Fruit fly (Drosophila melanogaster) whole organism, embryonic: ENCODE results near the gene Targ1.

ENCODE experiments used
- BEAF-32 ChIP-seq: fragments of 200-800 bp; sonication (Bioruptor generic); optimal IDR thresholded peaks from 3 replicates; lab custom pipeline; 2017; ENCODE audit warnings: missing biosample characterization, missing genetic modification characterization, mild to moderate bottlenecking, moderate library complexity, missing genetic modification reagents
- CG10321 ChIP-seq: fragments of 200-800 bp; sonication (Bioruptor generic); IDR thresholded peaks from 2 replicates; pipeline ENCODE4 v1.3.6; 2022; ENCODE audit warnings: missing biosample characterization, missing genetic modification characterization
- CG11504 ChIP-seq: fragments of 200-800 bp; sonication (Bioruptor generic); optimal IDR thresholded peaks from 3 replicates; lab custom pipeline; 2019; ENCODE audit warnings: missing biosample characterization, mild to moderate bottlenecking, missing genetic modification characterization, moderate library complexity
- CG11695 ChIP-seq: fragments of 200-800 bp; sonication (Bioruptor generic); IDR thresholded peaks from 3 replicates; pipeline ENCODE4 v1.3.6; 2022; ENCODE audit warnings: missing biosample characterization, missing genetic modification characterization
- CG12769 ChIP-seq: fragments of 200-800 bp; sonication (Bioruptor generic); optimal IDR thresholded peaks from 2 replicates; lab custom pipeline; 2019; ENCODE audit warnings: missing biosample characterization, mild to moderate bottlenecking, missing genetic modification characterization, moderate library complexity
- CG13296 ChIP-seq: fragments of 200-800 bp; sonication (Bioruptor generic); optimal IDR thresholded peaks from 3 replicates; lab custom pipeline; 2018; ENCODE audit warnings: missing biosample characterization, mild to moderate bottlenecking, missing genetic modification characterization
- CG13894 ChIP-seq: fragments of 200-800 bp; sonication (Bioruptor generic); optimal IDR thresholded peaks from 3 replicates; lab custom pipeline; 2018; ENCODE audit warnings: missing biosample characterization, mild to moderate bottlenecking, missing genetic modification characterization, moderate library complexity
- CG14441 ChIP-seq: fragments of 200-800 bp; sonication (Bioruptor generic); IDR thresholded peaks from 2 replicates; pipeline ENCODE4 v1.3.6; 2022; ENCODE audit warnings: missing biosample characterization, missing genetic modification characterization
- CG15514 ChIP-seq: fragments of 200-800 bp; sonication (Bioruptor generic); optimal IDR thresholded peaks from 3 replicates; lab custom pipeline; 2017; ENCODE audit warnings: missing biosample characterization, missing genetic modification characterization, mild to moderate bottlenecking, moderate library complexity, missing genetic modification reagents
- CG1603 ChIP-seq: fragments of 200-800 bp; sonication (Bioruptor generic); optimal IDR thresholded peaks from 2 replicates; lab custom pipeline; 2019; ENCODE audit warnings: missing biosample characterization, mild to moderate bottlenecking, missing genetic modification characterization, moderate library complexity
- CG16815 ChIP-seq: fragments of 200-800 bp; sonication (Bioruptor generic); optimal IDR thresholded peaks from 3 replicates; lab custom pipeline; 2017; ENCODE audit warnings: missing biosample characterization, mild to moderate bottlenecking, missing genetic modification characterization
- CG2116 ChIP-seq: fragments of 200-800 bp; sonication (Bioruptor generic); optimal IDR thresholded peaks from 3 replicates; lab custom pipeline; 2018; ENCODE audit warnings: missing biosample characterization, mild to moderate bottlenecking, missing genetic modification characterization
- CG2199 ChIP-seq: fragments of 200-800 bp; sonication (Bioruptor generic); IDR thresholded peaks from 3 replicates; pipeline ENCODE4 v1.3.6; 2022; ENCODE audit warnings: missing biosample characterization, missing genetic modification characterization
- CG2678 ChIP-seq: fragments of 200-800 bp; sonication (Bioruptor generic); optimal IDR thresholded peaks from 3 replicates; lab custom pipeline; 2019; ENCODE audit warnings: missing biosample characterization, mild to moderate bottlenecking, missing genetic modification characterization, moderate library complexity
- CG3065 ChIP-seq: fragments of 200-800 bp; sonication (Bioruptor generic); optimal IDR thresholded peaks from 2 replicates; lab custom pipeline; 2016; ENCODE audit warnings: missing biosample characterization, missing genetic modification characterization
- CG3163 ChIP-seq: fragments of 200-800 bp; sonication (Bioruptor generic); optimal IDR thresholded peaks from 3 replicates; lab custom pipeline; 2016; ENCODE audit warnings: missing biosample characterization, missing genetic modification characterization
- CG32532 ChIP-seq: fragments of 200-800 bp; sonication (Bioruptor generic); IDR thresholded peaks from 2 replicates; pipeline ENCODE4 v1.3.6; 2022; ENCODE audit warnings: missing biosample characterization, missing genetic modification characterization
- CG34376 ChIP-seq: fragments of 200-800 bp; sonication (Bioruptor generic); optimal IDR thresholded peaks from 2 replicates; lab custom pipeline; 2018; ENCODE audit warnings: missing biosample characterization, mild to moderate bottlenecking, missing genetic modification characterization
- CG6254 ChIP-seq: fragments of 200-800 bp; sonication (Bioruptor generic); optimal IDR thresholded peaks from 3 replicates; lab custom pipeline; 2017; ENCODE audit warnings: mild to moderate bottlenecking, missing biosample characterization, missing genetic modification reagents, missing genetic modification characterization
- CG7987 ChIP-seq: fragments of 200-800 bp; sonication (Bioruptor generic); optimal IDR thresholded peaks from 2 replicates; lab custom pipeline; 2018; ENCODE audit warnings: missing biosample characterization, mild to moderate bottlenecking, missing genetic modification characterization, moderate library complexity
- CG8290 ChIP-seq, 3 experiments: fragments of 200-800 bp; sonication (Bioruptor generic); optimal IDR thresholded peaks; 2 replicates each; lab custom pipeline; 2016 to 2019; ENCODE audit warnings: missing biosample characterization in 3 of 3, missing genetic modification characterization in 3 of 3, mild to moderate bottlenecking in 2 of 3, moderate library complexity in 1 of 3
- CG8359 ChIP-seq: fragments of 200-800 bp; sonication (Bioruptor generic); optimal IDR thresholded peaks from 2 replicates; lab custom pipeline; 2017; ENCODE audit warnings: missing biosample characterization, mild to moderate bottlenecking, missing genetic modification characterization, borderline replicate concordance
- CHES-1-like ChIP-seq: fragments of 200-800 bp; sonication (Bioruptor generic); optimal IDR thresholded peaks from 2 replicates; lab custom pipeline; 2016; ENCODE audit warnings: missing biosample characterization, missing genetic modification characterization
- CTCF ChIP-seq: fragments of 200-800 bp; sonication (Bioruptor generic); optimal IDR thresholded peaks from 2 replicates; lab custom pipeline; 2017; ENCODE audit warnings: missing biosample characterization, mild to moderate bottlenecking, missing genetic modification characterization, moderate library complexity
- D ChIP-seq, 2 experiments: fragments of 200-800 bp in 1 of 2; fragments of >200 bp in 1 of 2; sonication (Bioruptor generic) in 1 of 2; optimal IDR thresholded peaks; 2 replicates in 1 of 2; 3 replicates in 1 of 2; lab custom pipeline; 2017; ENCODE audit warnings: mild to moderate bottlenecking in 1 of 2, missing biosample characterization in 1 of 2, missing genetic modification characterization in 1 of 2, missing genetic modification reagents in 1 of 2
- D19A ChIP-seq: fragments of 200-800 bp; optimal IDR thresholded peaks from 3 replicates; lab custom pipeline; 2019; ENCODE audit warnings: missing biosample characterization, mild to moderate bottlenecking, missing genetic modification characterization, moderate library complexity
- Hr78 ChIP-seq, 2 experiments: fragments of 200-800 bp in 1 of 2; fragments of >200 bp in 1 of 2; sonication (Bioruptor generic) in 1 of 2; optimal IDR thresholded peaks; 2 replicates each; lab custom pipeline; 2017 to 2019; ENCODE audit warnings: missing biosample characterization in 2 of 2, missing genetic modification characterization in 2 of 2, mild to moderate bottlenecking in 1 of 2, moderate library complexity in 1 of 2
- Med ChIP-seq: fragments of 200-800 bp; sonication (Bioruptor generic); peaks from one replicate; lab custom pipeline; 2016; ENCODE audit warnings: missing biosample characterization, missing genetic modification characterization, mild to moderate bottlenecking, inconsistent platforms, moderate library complexity
- Mrtf ChIP-seq: fragments of 200-800 bp; sonication (Bioruptor generic); IDR thresholded peaks from 3 replicates; pipeline ENCODE4 v1.3.6; 2022; ENCODE audit warnings: missing biosample characterization, missing genetic modification characterization
- Oli ChIP-seq: fragments of 200-800 bp; sonication (Bioruptor generic); optimal IDR thresholded peaks from 2 replicates; lab custom pipeline; 2018; ENCODE audit warnings: missing biosample characterization, mild to moderate bottlenecking, missing genetic modification characterization, moderate library complexity
- Vsx1 ChIP-seq: fragments of 200-800 bp; sonication (Bioruptor generic); optimal IDR thresholded peaks from 2 replicates; lab custom pipeline; 2017; ENCODE audit warnings: missing biosample characterization, mild to moderate bottlenecking, missing genetic modification characterization, missing genetic modification reagents
- ato ChIP-seq: fragments of 200-800 bp; sonication (Bioruptor generic); IDR thresholded peaks from 2 replicates; pipeline ENCODE4 v1.3.6; 2022; ENCODE audit warnings: missing biosample characterization, missing genetic modification characterization; ENCODE audit not compliant: partially characterized antibody
- eve ChIP-seq, 2 experiments: fragments of >200 bp; optimal IDR thresholded peaks; 2 replicates each; lab custom pipeline; 2017; ENCODE audit warnings: missing biosample characterization in 2 of 2, missing genetic modification characterization in 2 of 2
- fd64A ChIP-seq: fragments of 200-800 bp; sonication (Bioruptor generic); optimal IDR thresholded peaks from 3 replicates; lab custom pipeline; 2018; ENCODE audit warnings: missing biosample characterization, mild to moderate bottlenecking, missing genetic modification characterization
- gfzf ChIP-seq: fragments of 200-800 bp; sonication (Bioruptor generic); optimal IDR thresholded peaks from 2 replicates; lab custom pipeline; 2016; ENCODE audit warnings: missing biosample characterization, mild to moderate bottlenecking, missing genetic modification characterization, moderate library complexity
- hkb ChIP-seq, 2 experiments: fragments of 200-800 bp in 1 of 2; fragments of >200 bp in 1 of 2; sonication (Bioruptor generic) in 1 of 2; IDR thresholded peaks in 1 of 2; optimal IDR thresholded peaks in 1 of 2; 2 replicates each; pipeline versions ENCODE4 v1.3.6 to Lab custom; 2017 to 2022; ENCODE audit warnings: missing biosample characterization in 1 of 2, missing genetic modification characterization in 1 of 2
- insv ChIP-seq, 2 experiments: fragments of 200-800 bp; sonication (Bioruptor generic); optimal IDR thresholded peaks; 3 replicates each; lab custom pipeline; 2016 to 2018; ENCODE audit warnings: missing biosample characterization in 2 of 2, missing genetic modification characterization in 2 of 2
- nau ChIP-seq: fragments of 200-800 bp; sonication (Bioruptor generic); optimal IDR thresholded peaks from 3 replicates; lab custom pipeline; 2017; ENCODE audit warnings: missing biosample characterization, mild to moderate bottlenecking, missing genetic modification characterization, missing genetic modification reagents
- otp ChIP-seq: fragments of 200-800 bp; sonication (Bioruptor generic); IDR thresholded peaks from 3 replicates; pipeline ENCODE4, ENCODE4 v1.3.6; 2022; ENCODE audit warnings: missing biosample characterization, missing genetic modification characterization
- pita ChIP-seq: fragments of 200-800 bp; sonication (Bioruptor generic); optimal IDR thresholded peaks from 2 replicates; lab custom pipeline; 2017; ENCODE audit warnings: missing biosample characterization, mild to moderate bottlenecking, missing genetic modification characterization
- pzg ChIP-seq: fragments of 200-800 bp; sonication (Bioruptor generic); optimal IDR thresholded peaks from 3 replicates; lab custom pipeline; 2018; ENCODE audit warnings: missing biosample characterization, mild to moderate bottlenecking, missing genetic modification characterization, moderate library complexity
- ro ChIP-seq: fragments of 200-800 bp; sonication (Bioruptor generic); IDR thresholded peaks from 2 replicates; pipeline ENCODE4 v1.3.6; 2022; ENCODE audit warnings: missing biosample characterization, missing genetic modification characterization
- stwl ChIP-seq: fragments of 200-800 bp; sonication (Bioruptor generic); optimal IDR thresholded peaks from 3 replicates; lab custom pipeline; 2018; ENCODE audit warnings: missing biosample characterization, mild to moderate bottlenecking, missing genetic modification characterization, moderate library complexity
- sug ChIP-seq: fragments of 200-800 bp; optimal IDR thresholded peaks from 2 replicates; lab custom pipeline; 2019; ENCODE audit warnings: missing biosample characterization, mild to moderate bottlenecking, missing genetic modification characterization, moderate library complexity
- tgo ChIP-seq: fragments of 200-800 bp; sonication (Bioruptor generic); IDR thresholded peaks from 3 replicates; pipeline ENCODE4 v1.3.6; 2022; ENCODE audit warnings: missing biosample characterization, missing genetic modification characterization
- tup ChIP-seq: fragments of 200-800 bp; sonication (Bioruptor generic); optimal IDR thresholded peaks from 2 replicates; lab custom pipeline; 2016; ENCODE audit warnings: missing biosample characterization, mild to moderate bottlenecking, missing genetic modification characterization, moderate library complexity
- unpg ChIP-seq: fragments of 200-800 bp; sonication (Bioruptor generic); optimal IDR thresholded peaks from 3 replicates; lab custom pipeline; 2018; ENCODE audit warnings: missing biosample characterization, mild to moderate bottlenecking, missing genetic modification characterization, moderate library complexity

The Targ1 gene

DNA sequence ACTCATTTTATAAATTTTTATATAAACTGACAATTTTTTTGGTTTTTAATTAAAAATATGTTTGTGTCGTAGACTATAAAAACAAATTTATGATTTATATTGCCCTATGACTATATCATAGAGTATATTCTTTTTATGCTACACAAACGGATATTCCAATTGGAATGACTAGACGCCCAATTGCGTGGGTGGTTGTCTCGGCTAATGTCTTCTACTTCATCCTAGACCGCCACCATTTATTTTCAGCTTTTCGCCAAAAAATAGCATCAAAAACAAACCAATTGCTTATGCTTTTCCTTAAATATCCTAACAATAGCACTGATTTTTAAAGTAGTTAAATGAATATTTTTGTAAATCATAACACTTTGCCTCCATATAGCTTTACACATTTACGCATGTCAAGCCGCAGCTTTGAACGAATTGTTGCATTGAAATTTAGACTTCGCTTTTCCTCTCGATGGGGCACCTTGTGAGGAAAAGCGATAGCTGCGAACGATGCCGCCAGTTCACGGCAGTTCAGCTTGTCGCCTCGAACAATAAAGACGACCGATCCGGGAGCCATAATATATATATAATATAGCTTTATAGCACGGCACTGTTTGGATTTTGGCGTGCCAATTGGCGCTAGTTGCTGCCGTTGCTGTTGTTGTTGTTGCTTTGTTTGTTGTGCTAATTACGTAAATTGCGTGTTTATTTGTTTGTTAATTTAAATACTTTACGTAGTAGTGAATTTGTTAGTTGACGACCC is 479 bp downstream of the Targ1 start:
- TF ChIP-seq CG2199 (GFP tag; lab: Robert Waterston, UW) (peak; percentile 91), insv (GFP tag; optimal IDR thresholded peaks at IDR 0.05; lab: Kevin White, UChicago) (peak; percentile 78 to 96), CG13894 (tag; lab: Kevin White, UChicago) (peak; percentile 47), Hr78 (GFP tag; optimal IDR thresholded peaks at IDR 0.05; lab: Kevin White, UChicago) (no peak), CG34376 (GFP tag; lab: Kevin White, UChicago) (peak; percentile 59), Med (peak; percentile 16), CG8290 (GFP tag; optimal IDR thresholded peaks at IDR 0.05; lab: Kevin White, UChicago) (no peak), CG8290 (tag; optimal IDR thresholded peaks at IDR 0.05; lab: Kevin White, UChicago) (peak in 1 of 2 experiments; percentile 18), nau (GFP tag; lab: Kevin White, UChicago) (no peak), CG1603 (tag; lab: Kevin White, UChicago) (peak; percentile 14), gfzf (GFP tag; lab: Kevin White, UChicago) (peak; percentile 20), CG11695 (GFP tag; lab: Robert Waterston, UW) (0 out of 3 replicates have a peak, but pooled peaks have one; percentile 7), pita (peak; percentile 35), hkb (optimal IDR thresholded peaks at IDR 0.05; lab: Kevin White, UChicago) (peak; percentile 26), hkb (GFP tag; IDR thresholded peaks at IDR 0.05; lab: Robert Waterston, UW) (no peak), ro (no peak), fd64A (no peak), CG14441 (GFP tag; lab: Robert Waterston, UW) (peak; percentile 36; the same call in 1 of the 2 replicates), CG3163 (GFP tag; lab: Kevin White, UChicago) (no peak), CTCF (peak; percentile 70), ato (GFP tag; lab: Robert Waterston, UW) (no peak), tgo (GFP tag; lab: Robert Waterston, UW) (no peak), sug (tag; lab: Kevin White, UChicago) (peak; percentile 6), CG11504 (peak; percentile 5), CG6254 (GFP tag; lab: Kevin White, UChicago) (peak; percentile 59), BEAF-32 (peak; percentile 1), Oli (no peak), CG12769 (tag; lab: Kevin White, UChicago) (peak; percentile 7), CHES-1-like (GFP tag; lab: Kevin White, UChicago) (no peak), pzg (GFP tag; lab: Kevin White, UChicago) (peak; percentile 7), CG2116 (GFP tag; lab: Kevin White, UChicago) (peak; percentile 7), stwl (tag; lab: Kevin White, UChicago) (peak; percentile 36), CG15514 (peak; percentile 30), D (optimal IDR thresholded peaks at IDR 0.05; lab: Kevin White, UChicago) (no peak), D (GFP tag; optimal IDR thresholded peaks at IDR 0.05; lab: Kevin White, UChicago) (no peak), unpg (GFP tag; lab: Kevin White, UChicago) (no peak), D19A (tag; lab: Kevin White, UChicago) (peak; percentile 63), CG2678 (tag; lab: Kevin White, UChicago) (no peak)

- TF ChIP-seq CG10321 (GFP tag; lab: Robert Waterston, UW): no peak
- TF ChIP-seq otp: no peak
- no peak for TF ChIP-seq eve (GFP tag; optimal IDR thresholded peaks at IDR 0.05; lab: Kevin White, UChicago)
- TF ChIP-seq CG3065 (GFP tag; lab: Kevin White, UChicago): no peak
- TF ChIP-seq CG7987: peak; percentile 19
- TF ChIP-seq CG16815: no peak
- TF ChIP-seq CG13296: peak; percentile 42
- TF ChIP-seq CG32532 (GFP tag; lab: Robert Waterston, UW): no peak
- TF ChIP-seq ro: no peak
- TF ChIP-seq Mrtf: peak; percentile 27; the same call in 1 of the 3 replicates
- TF ChIP-seq tup: no peak
- no peak for TF ChIP-seq CG8359 (GFP tag; lab: Kevin White, UChicago)
- peak; percentile 82 for TF ChIP-seq Vsx1 (GFP tag; lab: Kevin White, UChicago)
Measured at dm6 chr3L:21201246-21201896, 1.3 kb downstream of the Targ1 start.
